Worm (Caenorhabditis elegans) whole organism, late embryonic: Measurements from ENCODE around the gene ntl-4.

Experiments used
- ama-1 ChIP-seq: fragments of 150-350 bp; optimal IDR thresholded peaks from 2 replicates; lab custom pipeline; 2014
- ets-4 ChIP-seq: sonication (generic microtip); optimal IDR thresholded peaks from 2 replicates; lab custom pipeline; 2016; ENCODE audit warnings: missing genetic modification characterization, missing compliant biosample characterization
- npax-4 ChIP-seq: sonication (generic microtip); optimal IDR thresholded peaks from 2 replicates; lab custom pipeline; 2016; ENCODE audit warnings: missing genetic modification characterization, missing compliant biosample characterization
- pha-4 ChIP-seq: fragments of 150-350 bp; optimal IDR thresholded peaks from 2 replicates; lab custom pipeline; 2018; ENCODE audit warnings: missing biosample characterization, missing genetic modification reagents, missing genetic modification characterization
- pqm-1 ChIP-seq: sonication (generic microtip); optimal IDR thresholded peaks from 2 replicates; lab custom pipeline; 2016; ENCODE audit warnings: missing genetic modification characterization, missing compliant biosample characterization
- ref-2 ChIP-seq: sonication (generic microtip); optimal IDR thresholded peaks from 2 replicates; lab custom pipeline; 2016; ENCODE audit warnings: missing genetic modification characterization, missing compliant biosample characterization
- unc-86 ChIP-seq: sonication (generic microtip); optimal IDR thresholded peaks from 2 replicates; lab custom pipeline; 2016; ENCODE audit warnings: missing genetic modification characterization, missing compliant biosample characterization

DNA sequence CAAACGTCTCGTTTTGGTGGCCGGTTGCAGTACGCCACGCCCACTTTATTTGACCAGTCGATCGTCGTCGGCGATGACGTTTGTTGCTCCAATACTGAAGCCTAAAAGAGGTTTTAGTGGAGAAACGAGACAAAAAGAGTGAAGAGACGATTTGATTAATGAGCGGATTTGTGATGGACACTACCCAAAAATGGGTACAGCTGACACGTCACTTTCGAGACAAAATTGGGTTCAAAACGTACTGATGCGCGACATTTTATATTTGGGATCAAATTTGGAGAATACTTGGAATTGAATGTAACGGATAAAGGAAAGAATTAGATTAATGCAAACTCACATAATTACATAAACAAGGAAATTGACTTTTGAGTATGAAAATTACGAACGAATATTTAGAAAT, 12.9 kb upstream of the ntl-4 start, which contains the start of gene ilys-4:
- no peak for TF ChIP-seq unc-86 (tag; lab: Kevin White, UChicago)
- no peak for TF ChIP-seq ref-2
- TF ChIP-seq npax-4 (tag; lab: Kevin White, UChicago): no peak
- no peak for TF ChIP-seq ets-4 (tag; lab: Kevin White, UChicago)
- no peak for TF ChIP-seq pha-4 (tag; lab: Kevin White, UChicago)
- TF ChIP-seq ama-1 (lab: Kevin White, UChicago): no peak
- no peak for TF ChIP-seq pqm-1 (tag; lab: Kevin White, UChicago)
